Worm (Caenorhabditis elegans): ENCODE data around the gene ZC196.3.

The ZC196.3 gene

DNA sequence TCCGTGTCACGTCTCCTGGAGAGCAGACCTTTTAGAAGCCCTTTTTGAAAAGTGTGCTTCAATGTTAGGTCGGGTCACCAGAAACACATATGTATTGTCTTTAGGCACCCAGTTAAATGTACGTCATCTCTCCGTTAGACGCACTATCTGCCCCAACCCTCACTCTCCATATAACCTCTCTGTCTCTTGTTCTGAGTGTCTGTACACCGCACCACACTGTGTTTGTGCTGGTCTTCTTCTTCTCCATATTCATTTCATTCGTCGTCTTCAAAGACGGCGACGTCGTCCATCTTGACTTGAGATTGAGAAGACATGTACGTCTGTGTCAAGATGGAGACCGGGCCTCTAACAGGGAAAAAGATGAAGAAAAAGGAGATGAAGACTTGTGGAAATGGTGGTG, 45.6 kb downstream of the ZC196.3 start:
- no peak for TF ChIP-seq somi-1 (GFP tag; optimal IDR thresholded peaks at IDR 0.05)
- peak; percentile 8 for TF ChIP-seq ceh-27 (GFP tag; optimal IDR thresholded peaks at IDR 0.05)

DNA sequence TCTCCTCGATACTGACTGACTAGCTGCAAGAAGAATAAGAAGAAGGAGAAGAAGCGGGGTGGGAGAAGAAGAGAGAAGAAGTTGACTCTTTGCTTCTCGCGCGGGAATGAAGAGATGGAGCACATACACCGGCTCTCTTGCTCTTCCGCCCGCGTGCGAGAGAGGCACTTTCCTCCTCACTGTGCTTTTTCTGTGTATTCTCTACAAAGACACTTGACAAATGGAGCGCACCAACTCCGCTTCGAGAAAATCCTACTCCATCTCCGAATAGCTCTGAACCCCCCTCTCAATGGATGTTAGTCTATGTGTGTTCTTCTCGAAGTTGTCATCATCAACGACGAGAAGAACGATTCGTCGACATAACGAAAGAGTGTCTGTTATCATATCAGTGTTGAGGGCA, 48.0 kb downstream of the ZC196.3 start:
- TF ChIP-seq snpc-4 (GFP tag; optimal IDR thresholded peaks at IDR 0.05) (no peak), snpc-4 (tag; optimal IDR thresholded peaks at IDR 0.05) (no peak), mxl-1 (tag; optimal IDR thresholded peaks at IDR 0.05) (no peak), nhr-80 (tag; optimal IDR thresholded peaks at IDR 0.05) (peak; percentile 11), zfh-2 (GFP tag; conservative IDR thresholded peaks at IDR 0.05) (peak; percentile 73), F57A8.1 (GFP tag; optimal IDR thresholded peaks at IDR 0.05) (no peak), ztf-22 (GFP tag; optimal IDR thresholded peaks at IDR 0.05) (no peak), rec-8 (tag; optimal IDR thresholded peaks at IDR 0.05) (no peak), ZK185.1 (tag; optimal IDR thresholded peaks at IDR 0.05; ENCODE audit: poor library complexity, severe bottlenecking) (no peak), tlf-1 (GFP tag; optimal IDR thresholded peaks at IDR 0.05) (no peak)

DNA sequence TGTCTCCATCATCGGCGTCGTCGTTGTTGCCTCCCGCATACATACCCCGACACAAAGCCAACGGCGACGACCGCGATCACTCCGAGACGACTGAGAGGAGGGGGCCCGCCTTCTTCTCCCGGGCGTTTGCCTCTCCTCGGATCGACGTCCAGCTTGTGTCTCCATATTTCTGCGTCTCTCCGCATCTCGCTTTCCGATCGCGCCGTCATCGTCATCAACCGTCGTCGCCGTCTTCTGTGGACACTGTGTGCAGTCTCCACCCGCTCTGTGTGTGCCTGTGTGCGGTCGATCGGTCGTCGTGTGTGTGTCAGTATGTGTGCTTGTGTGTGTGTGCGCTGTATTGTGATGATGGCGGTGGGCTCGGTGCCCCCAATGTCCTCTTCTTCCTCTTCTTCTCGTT, 49.1 kb downstream of the ZC196.3 start:
- TF ChIP-seq lin-40 (tag; optimal IDR thresholded peaks at IDR 0.05) = peak; percentile 7
- 0 out of 2 replicates have a peak, but pooled peaks have one; percentile 57 for TF ChIP-seq nfyb-1 (GFP tag; IDR thresholded peaks at IDR 0.05)
- TF ChIP-seq sea-2 (GFP tag; IDR thresholded peaks at IDR 0.05) = 0 out of 2 replicates have a peak, but pooled peaks have one; percentile 19
- peak; percentile 39; the same call in 1 of the 2 replicates for TF ChIP-seq lin-26 (GFP tag; IDR thresholded peaks at IDR 0.05)
- 0 out of 2 replicates have a peak, but pooled peaks have one; percentile 17 for TF ChIP-seq F37B4.10 (GFP tag; IDR thresholded peaks at IDR 0.05)
- TF ChIP-seq bed-2 (GFP tag; IDR thresholded peaks at IDR 0.05) = 0 out of 2 replicates have a peak, but pooled peaks have one; percentile 47
- TF ChIP-seq F22D6.2 (tag; optimal IDR thresholded peaks at IDR 0.05) = no peak
- TF ChIP-seq egl-44 (GFP tag; IDR thresholded peaks at IDR 0.05) = peak; percentile 43; the same call in 1 of the 2 replicates
- no peak for TF ChIP-seq cebp-1 (GFP tag; IDR thresholded peaks at IDR 0.05)
- TF ChIP-seq cebp-1 (tag; optimal IDR thresholded peaks at IDR 0.05) = peak; percentile 61
- 0 out of 2 replicates have a peak, but pooled peaks have one; percentile 25 for TF ChIP-seq D2030.7 (GFP tag; IDR thresholded peaks at IDR 0.05)
- TF ChIP-seq ccch-3 (GFP tag; optimal IDR thresholded peaks at IDR 0.05) = no peak
- TF ChIP-seq tbp1 (GFP tag; optimal IDR thresholded peaks at IDR 0.05) = peak; percentile 8
- TF ChIP-seq egrh-3 (GFP tag; IDR thresholded peaks at IDR 0.05) = peak; percentile 80; the same call in 1 of the 2 replicates
- TF ChIP-seq nfya-1 (tag; optimal IDR thresholded peaks at IDR 0.05; ENCODE audit: borderline replicate concordance, insufficient read depth) = no peak
- TF ChIP-seq K11D2.4 (GFP tag; IDR thresholded peaks at IDR 0.05) = 0 out of 2 replicates have a peak, but pooled peaks have one; percentile 34
- TF ChIP-seq mcd-1 (GFP tag; IDR thresholded peaks at IDR 0.05) = peak; percentile 58
- peak; percentile 75 for TF ChIP-seq nhr-80 (tag; optimal IDR thresholded peaks at IDR 0.05)
- no peak for TF ChIP-seq aptf-2 (GFP tag; conservative IDR thresholded peaks at IDR 0.05)
- TF ChIP-seq attf-5 (GFP tag; optimal IDR thresholded peaks at IDR 0.05) = peak; percentile 68
- 0 out of 2 replicates have a peak, but pooled peaks have one; percentile 31 for TF ChIP-seq hmg-1.2 (GFP tag; IDR thresholded peaks at IDR 0.05)
- TF ChIP-seq snpc-4 (GFP tag; optimal IDR thresholded peaks at IDR 0.05) = no peak
- TF ChIP-seq snpc-4 (tag; optimal IDR thresholded peaks at IDR 0.05) = peak in 1 of 4 experiments; percentile 2
- TF ChIP-seq dox-1 (GFP tag; IDR thresholded peaks at IDR 0.05) = peak; percentile 59; the same call in 1 of the 2 replicates
- TF ChIP-seq ztf-18 (tag; optimal IDR thresholded peaks at IDR 0.05) = peak; percentile 14
- peak; percentile 54 for TF ChIP-seq K12H6.12 (tag; optimal IDR thresholded peaks at IDR 0.05)
- TF ChIP-seq zfh-2 (GFP tag; conservative IDR thresholded peaks at IDR 0.05) = peak; percentile 100
- TF ChIP-seq attf-6 (GFP tag; IDR thresholded peaks at IDR 0.05) = no peak
